Worm (Caenorhabditis elegans): ENCODE results near the gene E04F6.6.

Gene E04F6.6

DNA sequence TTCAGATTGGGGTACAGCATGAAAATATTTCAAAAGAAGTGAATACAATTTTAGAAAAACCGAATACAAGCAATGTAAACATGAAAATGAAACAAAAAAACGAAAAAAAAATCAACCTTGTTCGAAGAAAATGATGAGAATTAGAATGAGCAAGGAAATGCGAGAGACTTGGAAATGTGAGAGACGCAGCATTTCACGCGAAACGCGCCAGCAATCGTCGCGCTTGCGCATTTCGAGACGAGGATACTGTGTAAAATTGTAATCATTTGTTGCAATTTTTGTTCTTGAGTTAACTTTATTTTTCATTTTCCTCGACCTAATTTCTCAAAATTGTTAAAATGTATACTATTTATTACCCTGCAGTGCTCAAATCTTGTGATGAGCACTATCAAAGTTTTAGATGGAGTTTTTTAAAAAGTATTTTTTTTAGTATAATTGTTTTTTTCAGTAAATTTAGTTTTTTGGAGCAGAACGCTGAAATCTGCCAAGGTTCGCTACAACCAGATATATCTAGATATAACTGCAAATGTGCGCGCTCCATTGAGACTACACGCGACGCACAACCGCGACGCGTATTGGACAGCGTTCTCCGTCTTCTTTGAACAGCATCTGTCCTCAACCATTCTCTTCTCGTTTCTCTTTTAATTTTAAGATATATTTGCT is 47.3 kb downstream of the E04F6.6 start, which contains the start of gene fust-1 (continued):
- peak; percentile 13 for TF ChIP-seq pqm-1 (tag; optimal IDR thresholded peaks at IDR 0.05)
- TF ChIP-seq ctbp-1 (GFP tag; IDR thresholded peaks at IDR 0.05): peak; percentile 94
- 0 out of 2 replicates have a peak, but pooled peaks have one; percentile 49 for TF ChIP-seq vab-7 (GFP tag; IDR thresholded peaks at IDR 0.05)
- TF ChIP-seq php-3 (GFP tag; IDR thresholded peaks at IDR 0.05): peak; percentile 86
- peak; percentile 98 for TF ChIP-seq aha-1 (tag)
- no peak for TF ChIP-seq lim-7 (GFP tag; IDR thresholded peaks at IDR 0.05)

ce11 chrII:7148099-7148498 is 51.3 kb downstream of the E04F6.6 start, which contains the start of gene T07F8.1:
TSS of gene T07F8.1 (plus strand) at chrII:7148399.
- TF ChIP-seq hif-1 (tag; optimal IDR thresholded peaks at IDR 0.05) (no peak), daf-19 (GFP tag; conservative IDR thresholded peaks at IDR 0.05) (no peak), jun-1 (tag; optimal IDR thresholded peaks at IDR 0.05) (no peak), dmd-8 (GFP tag; IDR thresholded peaks at IDR 0.05) (no peak), zag-1 (tag; optimal IDR thresholded peaks at IDR 0.05) (no peak), F37D6.2 (tag; optimal IDR thresholded peaks at IDR 0.05) (no peak), pha-4 (GFP tag; IDR thresholded peaks at IDR 0.05) (no peak), pha-4 (tag; optimal IDR thresholded peaks at IDR 0.05) (no peak), set-16 (GFP tag; IDR thresholded peaks at IDR 0.05) (no peak), hmg-1.1 (GFP tag; IDR thresholded peaks at IDR 0.05) (no peak), egl-27 (tag; optimal IDR thresholded peaks at IDR 0.05) (no peak), ceh-44 (GFP tag; IDR thresholded peaks at IDR 0.05) (no peak), Y75B8A.6 (GFP tag; IDR thresholded peaks at IDR 0.05) (no peak), fos-1 (tag; optimal IDR thresholded peaks at IDR 0.05) (no peak), unc-39 (tag; optimal IDR thresholded peaks at IDR 0.05) (no peak)

- no peak for TF ChIP-seq F44E2.7 (GFP tag; IDR thresholded peaks at IDR 0.05)
- TF ChIP-seq lsy-2 (tag; optimal IDR thresholded peaks at IDR 0.05): peak in 1 of 2 experiments; percentile 79
- no peak for TF ChIP-seq daf-19 (GFP tag; conservative IDR thresholded peaks at IDR 0.05)
- TF ChIP-seq aly-2 (tag; optimal IDR thresholded peaks at IDR 0.05): no peak
- peak; percentile 32 for TF ChIP-seq unc-130 (GFP tag; optimal IDR thresholded peaks at IDR 0.05)
- TF ChIP-seq spr-1 (tag; optimal IDR thresholded peaks at IDR 0.05): no peak
- peak; percentile 17 for TF ChIP-seq lin-13 (GFP tag; optimal IDR thresholded peaks at IDR 0.05)
- no peak for TF ChIP-seq pha-4 (GFP tag; IDR thresholded peaks at IDR 0.05)
- TF ChIP-seq pha-4 (tag; optimal IDR thresholded peaks at IDR 0.05): no peak
- TF ChIP-seq lin-38 (GFP tag; IDR thresholded peaks at IDR 0.05): peak; percentile 93
- no peak for TF ChIP-seq hif-1 (tag; optimal IDR thresholded peaks at IDR 0.05)
- no peak for TF ChIP-seq nhr-237 (tag; optimal IDR thresholded peaks at IDR 0.05)
- TF ChIP-seq T20F7.1 (GFP tag; optimal IDR thresholded peaks at IDR 0.05): no peak
- TF ChIP-seq F49E8.2 (tag; optimal IDR thresholded peaks at IDR 0.05; ENCODE audit: borderline replicate concordance): peak; percentile 50
- no peak for TF ChIP-seq gei-8 (GFP tag; optimal IDR thresholded peaks at IDR 0.05)
- TF ChIP-seq ceh-32 (tag; optimal IDR thresholded peaks at IDR 0.05; ENCODE audit: poor library complexity): no peak
- TF ChIP-seq F10B5.3 (tag; optimal IDR thresholded peaks at IDR 0.05): no peak
- TF ChIP-seq nhr-28 (tag; optimal IDR thresholded peaks at IDR 0.05): no peak
- TF ChIP-seq aha-1 (tag): peak; percentile 72
- peak; percentile 21 for TF ChIP-seq dpl-1 (GFP tag; optimal IDR thresholded peaks at IDR 0.05)
- no peak for TF ChIP-seq pqm-1 (tag; optimal IDR thresholded peaks at IDR 0.05)
- TF ChIP-seq nhr-11 (tag; optimal IDR thresholded peaks at IDR 0.05): no peak
- TF ChIP-seq Y48G9A.11 (GFP tag; IDR thresholded peaks at IDR 0.05): no peak
- TF ChIP-seq dve-1 (tag; optimal IDR thresholded peaks at IDR 0.05; ENCODE audit: insufficient read depth): peak; percentile 34
- no peak for TF ChIP-seq spr-3 (GFP tag; optimal IDR thresholded peaks at IDR 0.05)
- TF ChIP-seq fos-1 (tag; optimal IDR thresholded peaks at IDR 0.05): no peak
- no peak for TF ChIP-seq T26A8.4 (GFP tag; IDR thresholded peaks at IDR 0.05)
- no peak for TF ChIP-seq vab-7 (GFP tag; IDR thresholded peaks at IDR 0.05)
- no peak for TF ChIP-seq saeg-2 (GFP tag; IDR thresholded peaks at IDR 0.05)
- no peak for TF ChIP-seq hlh-30 (tag; optimal IDR thresholded peaks at IDR 0.05; ENCODE audit: insufficient read depth)
- TF ChIP-seq tra-1 (GFP tag; IDR thresholded peaks at IDR 0.05): no peak
- TF ChIP-seq mep-1 (tag; optimal IDR thresholded peaks at IDR 0.05): peak; percentile 32
- no peak for TF ChIP-seq nhr-25 (tag; optimal IDR thresholded peaks at IDR 0.05; ENCODE audit: borderline replicate concordance, insufficient read depth)
- no peak for TF ChIP-seq ceh-28 (tag; optimal IDR thresholded peaks at IDR 0.05)
These were observed 51.8 kb downstream of the E04F6.6 start for ce11 chrII:7147550-7147949.

All from whole organism, L4 larva.